Fruit fly (Drosophila melanogaster): Measurements from ENCODE around the gene fbp.

fbp gene

dm6 chr2L:19763773-19764580 is at the start of gene fbp (continued):
- TF ChIP-seq maf-S (GFP tag; optimal IDR thresholded peaks at IDR 0.05), result no peak
- TF ChIP-seq kay (GFP tag; optimal IDR thresholded peaks at IDR 0.05), result no peak
- TF ChIP-seq mam (GFP tag; optimal IDR thresholded peaks at IDR 0.05), result peak; percentile 45
- no peak for TF ChIP-seq Lim3 (GFP tag; IDR thresholded peaks at IDR 0.05)
- TF ChIP-seq CG6813 (GFP tag; optimal IDR thresholded peaks at IDR 0.05), result no peak
- 0 out of 3 replicates have a peak, but pooled peaks have one; percentile 52 for TF ChIP-seq CG2889 (GFP tag; IDR thresholded peaks at IDR 0.05)
- TF ChIP-seq Bdp1 (GFP tag; optimal IDR thresholded peaks at IDR 0.05), result no peak
- TF ChIP-seq ems (GFP tag; optimal IDR thresholded peaks at IDR 0.05), result peak; percentile 36
- TF ChIP-seq CG17328 (GFP tag; IDR thresholded peaks at IDR 0.05), result 0 out of 2 replicates have a peak, but pooled peaks have one; percentile 13
- TF ChIP-seq Aef1 (GFP tag; IDR thresholded peaks at IDR 0.05), result peak; percentile 40; the same call in 1 of the 3 replicates
- TF ChIP-seq Hey (tag; optimal IDR thresholded peaks at IDR 0.05), result peak; percentile 99
- TF ChIP-seq CG5953 (GFP tag; IDR thresholded peaks at IDR 0.05), result peak; percentile 8; the same call in 1 of the 2 replicates
- TF ChIP-seq Opbp (GFP tag; IDR thresholded peaks at IDR 0.05; ENCODE audit: partially characterized antibody), result no peak
- TF ChIP-seq ham (GFP tag; IDR thresholded peaks at IDR 0.05), result no peak
- TF ChIP-seq Nf-YB (GFP tag; optimal IDR thresholded peaks at IDR 0.05), result peak; percentile 54
- TF ChIP-seq run (tag; optimal IDR thresholded peaks at IDR 0.05), result no peak
- TF ChIP-seq gfzf (GFP tag; optimal IDR thresholded peaks at IDR 0.05), result no peak
- TF ChIP-seq CG30403 (GFP tag; optimal IDR thresholded peaks at IDR 0.05), result peak; percentile 85
- no peak for TF ChIP-seq bigmax (GFP tag; optimal IDR thresholded peaks at IDR 0.05)
- TF ChIP-seq nmo (GFP tag; optimal IDR thresholded peaks at IDR 0.05), result peak; percentile 86
- no peak for TF ChIP-seq bowl (GFP tag; IDR thresholded peaks at IDR 0.05)
- no peak for TF ChIP-seq Tbp (GFP tag; optimal IDR thresholded peaks at IDR 0.05)
- no peak for TF ChIP-seq tll (GFP tag; optimal IDR thresholded peaks at IDR 0.05)
- peak; percentile 68 for TF ChIP-seq Med (GFP tag)
- TF ChIP-seq wor (GFP tag; IDR thresholded peaks at IDR 0.05), result no peak
- peak; percentile 79 for TF ChIP-seq CG18619 (GFP tag; optimal IDR thresholded peaks at IDR 0.05)
- no peak for TF ChIP-seq jigr1 (GFP tag; IDR thresholded peaks at IDR 0.05)
- no peak for TF ChIP-seq twi (tag; optimal IDR thresholded peaks at IDR 0.05)
- TF ChIP-seq CG32532 (GFP tag; IDR thresholded peaks at IDR 0.05), result peak; percentile 68
- TF ChIP-seq ash1 (GFP tag; optimal IDR thresholded peaks at IDR 0.05), result no peak
- TF ChIP-seq Dip2 (GFP tag; IDR thresholded peaks at IDR 0.05), result no peak
- TF ChIP-seq CG12744 (GFP tag; optimal IDR thresholded peaks at IDR 0.05), result no peak
- TF ChIP-seq CG7786 (GFP tag; optimal IDR thresholded peaks at IDR 0.05), result peak; percentile 41
- no peak for TF ChIP-seq chm (GFP tag; IDR thresholded peaks at IDR 0.05)
- peak; percentile 18; the same call in 1 of the 2 replicates for TF ChIP-seq amos (GFP tag; IDR thresholded peaks at IDR 0.05; ENCODE audit: partially characterized antibody)
- no peak for TF ChIP-seq tgo (GFP tag; IDR thresholded peaks at IDR 0.05)
- TF ChIP-seq rib (GFP tag; IDR thresholded peaks at IDR 0.05), result no peak
- peak; percentile 64 for TF ChIP-seq Usf (GFP tag; optimal IDR thresholded peaks at IDR 0.05)
- TF ChIP-seq Sox100B (GFP tag; optimal IDR thresholded peaks at IDR 0.05), result peak; percentile 88
- TF ChIP-seq Antp (GFP tag; optimal IDR thresholded peaks at IDR 0.05), result peak; percentile 23
- peak; percentile 67 for TF ChIP-seq CG14710 (tag; optimal IDR thresholded peaks at IDR 0.05)
- TF ChIP-seq CG31365 (tag; optimal IDR thresholded peaks at IDR 0.05), result no peak
- TF ChIP-seq pnt (GFP tag; optimal IDR thresholded peaks at IDR 0.05), result no peak
- TF ChIP-seq CG11504 (tag; optimal IDR thresholded peaks at IDR 0.05), result peak; percentile 82
- TF ChIP-seq CG3995 (GFP tag; optimal IDR thresholded peaks at IDR 0.05), result no peak
- no peak for TF ChIP-seq Hr39 (optimal IDR thresholded peaks at IDR 0.05)
- peak; percentile 73 for TF ChIP-seq CG3281 (GFP tag; optimal IDR thresholded peaks at IDR 0.05)
- TF ChIP-seq CG10462 (GFP tag; optimal IDR thresholded peaks at IDR 0.05), result peak; percentile 27
- TF ChIP-seq Sox102F (GFP tag; optimal IDR thresholded peaks at IDR 0.05), result peak; percentile 62
- TF ChIP-seq CG3065 (GFP tag; optimal IDR thresholded peaks at IDR 0.05), result peak; percentile 28
